Worm (Caenorhabditis elegans) whole organism, mixed stage, embryonic: ENCODE results near the gene smc-6.

ENCODE experiments used
- M03D4.4 ChIP-seq: sonication (generic microtip); optimal IDR thresholded peaks from 2 replicates; lab custom pipeline; 2017; ENCODE audit warnings: mild to moderate bottlenecking, missing genetic modification characterization, missing compliant biosample characterization
- bed-3 ChIP-seq: fragments of 200-800 bp; sonication (Bioruptor generic); optimal IDR thresholded peaks from 3 replicates; lab custom pipeline; 2018; ENCODE audit warnings: mild to moderate bottlenecking, missing genetic modification characterization, moderate library complexity, missing compliant biosample characterization
- blmp-1 ChIP-seq: fragments of 150-350 bp; optimal IDR thresholded peaks from 2 replicates; lab custom pipeline; 2014; ENCODE audit warnings: missing biosample characterization, missing genetic modification characterization
- ceh-43 ChIP-seq: fragments of 200-800 bp; sonication (Bioruptor generic); optimal IDR thresholded peaks from 2 replicates; lab custom pipeline; 2018; ENCODE audit warnings: mild to moderate bottlenecking, missing genetic modification characterization, moderate library complexity, missing compliant biosample characterization
- ceh-83 ChIP-seq: fragments of 200-800 bp; sonication (Bioruptor generic); optimal IDR thresholded peaks from 2 replicates; lab custom pipeline; 2018; ENCODE audit warnings: mild to moderate bottlenecking, missing genetic modification characterization, missing compliant biosample characterization
- ces-1 ChIP-seq: fragments of 150-350 bp; optimal IDR thresholded peaks from 2 replicates; lab custom pipeline; 2014; ENCODE audit warnings: missing biosample characterization, missing genetic modification reagents, missing genetic modification characterization
- cnd-1 ChIP-seq: fragments of 200-800 bp; sonication (Bioruptor generic); optimal IDR thresholded peaks from 2 replicates; lab custom pipeline; 2018; ENCODE audit warnings: mild to moderate bottlenecking, missing genetic modification characterization, missing compliant biosample characterization
- drap-1 ChIP-seq: fragments of 200-800 bp; sonication (Bioruptor generic); optimal IDR thresholded peaks from 3 replicates; lab custom pipeline; 2018; ENCODE audit warnings: mild to moderate bottlenecking, missing genetic modification characterization, missing compliant biosample characterization
- elt-1 ChIP-seq: sonication (generic microtip); optimal IDR thresholded peaks from 2 replicates; lab custom pipeline; 2017; ENCODE audit warnings: missing genetic modification characterization, mild to moderate bottlenecking, missing compliant biosample characterization, antibody characterized with exemption, moderate library complexity, borderline replicate concordance; ENCODE audit not compliant: insufficient read depth
- flh-1 ChIP-seq: fragments of 200-800 bp; sonication (Bioruptor generic); optimal IDR thresholded peaks from 2 replicates; lab custom pipeline; 2018; ENCODE audit warnings: mild to moderate bottlenecking, missing genetic modification characterization, moderate library complexity, missing compliant biosample characterization
- ham-2 ChIP-seq: fragments of 200-800 bp; sonication (Bioruptor generic); optimal IDR thresholded peaks from 2 replicates; lab custom pipeline; 2018; ENCODE audit warnings: mild to moderate bottlenecking, missing genetic modification characterization, missing compliant biosample characterization
- hlh-1 ChIP-seq: fragments of 150-350 bp; optimal IDR thresholded peaks from 2 replicates; lab custom pipeline; 2014; ENCODE audit warnings: missing biosample characterization, missing genetic modification reagents, missing genetic modification characterization
- lin-13 ChIP-seq: fragments of 150-350 bp; optimal IDR thresholded peaks from 2 replicates; lab custom pipeline; 2014; ENCODE audit warnings: missing biosample characterization, missing genetic modification characterization
- lin-32 ChIP-seq: fragments of 200-800 bp; sonication (Bioruptor generic); optimal IDR thresholded peaks from 2 replicates; lab custom pipeline; 2018; ENCODE audit warnings: mild to moderate bottlenecking, missing genetic modification characterization, missing compliant biosample characterization
- lsy-2 ChIP-seq: fragments of 150-350 bp; optimal IDR thresholded peaks from 2 replicates; lab custom pipeline; 2014; ENCODE audit warnings: missing biosample characterization, missing genetic modification characterization
- mab-5 ChIP-seq: fragments of 150-350 bp; optimal IDR thresholded peaks from 2 replicates; lab custom pipeline; 2014; ENCODE audit warnings: missing biosample characterization, missing genetic modification characterization
- mep-1 ChIP-seq: fragments of 150-350 bp; optimal IDR thresholded peaks from 2 replicates; lab custom pipeline; 2017; ENCODE audit warnings: missing biosample characterization, missing genetic modification reagents, missing genetic modification characterization, inconsistent platforms
- mls-2 ChIP-seq: sonication (generic microtip); optimal IDR thresholded peaks from 2 replicates; lab custom pipeline; 2016; ENCODE audit warnings: mild to moderate bottlenecking, missing genetic modification characterization, moderate library complexity, missing compliant biosample characterization
- nhr-12 ChIP-seq: fragments of 150-350 bp; optimal IDR thresholded peaks from 2 replicates; lab custom pipeline; 2014; ENCODE audit warnings: missing biosample characterization, missing genetic modification characterization
- nhr-237 ChIP-seq: fragments of 150-350 bp; optimal IDR thresholded peaks from 2 replicates; lab custom pipeline; 2014; ENCODE audit warnings: missing biosample characterization, missing genetic modification characterization
- nhr-28 ChIP-seq: fragments of 150-350 bp; optimal IDR thresholded peaks from 2 replicates; lab custom pipeline; 2014; ENCODE audit warnings: missing biosample characterization, missing genetic modification characterization
- nhr-76 ChIP-seq: sonication (generic microtip); optimal IDR thresholded peaks from 2 replicates; lab custom pipeline; 2017; ENCODE audit warnings: missing biosample characterization, missing genetic modification characterization
- pha-4 ChIP-seq: fragments of 150-350 bp; optimal IDR thresholded peaks from 2 replicates; lab custom pipeline; 2018; ENCODE audit warnings: missing biosample characterization, missing genetic modification reagents, missing genetic modification characterization
- sem-2 ChIP-seq: fragments of 200-800 bp; sonication (Bioruptor generic); optimal IDR thresholded peaks from 2 replicates; lab custom pipeline; 2018; ENCODE audit warnings: mild to moderate bottlenecking, missing genetic modification characterization, missing compliant biosample characterization
- snpc-4 ChIP-seq: fragments of 150-350 bp; optimal IDR thresholded peaks from 2 replicates; lab custom pipeline; 2014; ENCODE audit warnings: missing biosample characterization, missing genetic modification characterization
- sptf-1 ChIP-seq: sonication (generic microtip); optimal IDR thresholded peaks from 2 replicates; lab custom pipeline; 2017; ENCODE audit warnings: mild to moderate bottlenecking, missing genetic modification characterization, moderate library complexity, missing compliant biosample characterization
- tbx-8 ChIP-seq: fragments of 200-800 bp; sonication (Bioruptor generic); optimal IDR thresholded peaks from 2 replicates; lab custom pipeline; 2018; ENCODE audit warnings: mild to moderate bottlenecking, missing genetic modification characterization, moderate library complexity, missing compliant biosample characterization
- unc-120 ChIP-seq: sonication (generic microtip); optimal IDR thresholded peaks from 2 replicates; lab custom pipeline; 2017; ENCODE audit warnings: missing genetic modification characterization, missing compliant biosample characterization; ENCODE audit not compliant: poor library complexity, severe bottlenecking
- unc-39 ChIP-seq: fragments of 150-350 bp; optimal IDR thresholded peaks from 2 replicates; lab custom pipeline; 2014; ENCODE audit warnings: missing biosample characterization, missing genetic modification characterization
- unc-62 ChIP-seq: fragments of 150-350 bp; optimal IDR thresholded peaks from 2 replicates; lab custom pipeline; 2014; ENCODE audit warnings: missing biosample characterization, missing genetic modification reagents, missing genetic modification characterization
- zip-8 ChIP-seq: fragments of 150-350 bp; optimal IDR thresholded peaks from 2 replicates; lab custom pipeline; 2014; ENCODE audit warnings: missing biosample characterization, missing genetic modification characterization
- ztf-11 ChIP-seq: fragments of 150-350 bp; optimal IDR thresholded peaks from 2 replicates; lab custom pipeline; 2014; ENCODE audit warnings: missing biosample characterization, missing genetic modification characterization

smc-6 gene

DNA sequence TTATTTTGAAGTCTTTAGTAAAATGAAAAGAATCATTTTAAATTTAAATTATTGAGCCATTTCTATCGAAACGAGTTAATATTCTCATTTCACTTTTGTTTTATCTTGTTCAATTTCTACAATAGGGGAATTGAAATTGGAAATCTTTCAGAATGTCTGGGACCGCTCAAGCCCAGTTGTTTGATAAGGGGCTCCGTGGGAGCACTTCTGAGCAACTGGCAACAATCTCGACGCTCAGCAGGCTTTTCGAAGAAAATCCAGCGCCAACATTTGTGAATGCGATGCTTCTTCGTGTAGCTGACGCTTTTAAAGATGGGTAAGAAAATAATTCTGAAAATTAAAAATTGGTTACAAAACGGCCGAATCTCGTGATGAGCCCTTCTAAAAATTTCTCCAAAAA, 4.2 kb downstream of the smc-6 start, which contains the start of gene ints-7:
Gene ints-7 (plus strand): TSS at position 152 of the 400 bp plus-strand sequence.
- no peak for TF ChIP-seq bed-3 (GFP tag; lab: Kevin White, UChicago)
- no peak for TF ChIP-seq nhr-76
- no peak for TF ChIP-seq nhr-28 (tag; lab: Kevin White, UChicago)
- TF ChIP-seq nhr-12 (tag; lab: Kevin White, UChicago), result no peak
- TF ChIP-seq unc-39 (tag; lab: Kevin White, UChicago), result no peak
- no peak for TF ChIP-seq lin-13 (tag; lab: Kevin White, UChicago)
- no peak for TF ChIP-seq ham-2
- no peak for TF ChIP-seq cnd-1 (tag; lab: Kevin White, UChicago)
- no peak for TF ChIP-seq zip-8 (tag; lab: Kevin White, UChicago)
- no peak for TF ChIP-seq blmp-1 (tag; lab: Kevin White, UChicago)
- no peak for TF ChIP-seq pha-4
- TF ChIP-seq mep-1 (tag; lab: Kevin White, UChicago), result no peak
- no peak for TF ChIP-seq M03D4.4 (tag; lab: Kevin White, UChicago)
- no peak for TF ChIP-seq hlh-1 (tag; lab: Kevin White, UChicago)
- TF ChIP-seq sem-2 (GFP tag; lab: Kevin White, UChicago), result no peak

DNA sequence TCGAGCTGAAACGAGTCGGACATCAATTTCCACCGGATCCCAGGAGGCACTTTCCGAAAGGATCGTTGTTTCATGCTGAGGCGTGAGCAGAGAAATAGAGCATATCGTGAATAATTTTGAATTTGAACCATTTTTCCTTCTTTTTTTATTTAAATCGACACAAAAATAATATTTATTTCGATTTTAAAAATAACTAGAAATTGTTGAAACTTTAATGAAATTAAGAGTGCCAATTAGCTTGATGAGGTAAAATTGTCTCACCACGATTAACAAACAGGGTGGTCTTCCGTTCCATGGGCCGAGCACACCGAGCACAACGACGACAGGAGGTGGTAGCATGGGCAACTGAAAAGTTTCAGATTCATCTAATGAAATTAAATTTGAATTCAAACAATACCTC, 9.8 kb downstream of the smc-6 start:
- TF ChIP-seq ceh-43 (GFP tag; lab: Kevin White, UChicago), result no peak
- no peak for TF ChIP-seq unc-120 (tag; lab: Kevin White, UChicago)
- TF ChIP-seq lsy-2 (tag; lab: Kevin White, UChicago), result no peak
- TF ChIP-seq nhr-237, result no peak
- TF ChIP-seq M03D4.4 (tag; lab: Kevin White, UChicago), result no peak

DNA sequence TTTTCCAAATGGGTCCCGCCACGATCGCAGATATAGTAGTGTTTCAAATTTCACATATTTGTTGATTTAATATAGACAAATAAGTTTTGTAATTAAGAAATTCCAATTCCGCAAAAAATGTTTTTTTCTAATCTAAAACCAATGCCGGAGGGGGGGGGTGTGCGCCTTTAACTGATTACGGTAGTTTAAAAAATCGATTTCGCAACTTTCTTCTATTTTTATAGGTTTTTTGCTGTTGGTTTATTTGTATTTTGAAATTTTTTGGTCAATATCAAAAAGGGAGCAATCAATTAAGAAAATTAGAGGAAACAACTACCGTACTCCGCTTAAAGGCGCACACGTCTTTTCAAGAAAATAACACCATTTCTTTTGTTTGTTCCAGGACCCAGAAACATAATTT, 13.0 kb downstream of the smc-6 start:
- TF ChIP-seq unc-39 (tag; lab: Kevin White, UChicago), result no peak
- no peak for TF ChIP-seq lin-13 (tag; lab: Kevin White, UChicago)
- TF ChIP-seq M03D4.4 (tag; lab: Kevin White, UChicago), result no peak
- TF ChIP-seq mab-5 (tag; lab: Kevin White, UChicago), result no peak
- no peak for TF ChIP-seq cnd-1 (tag; lab: Kevin White, UChicago)
- TF ChIP-seq unc-62 (GFP tag; lab: Kevin White, UChicago), result no peak
- TF ChIP-seq elt-1 (tag; lab: Kevin White, UChicago), result no peak
- TF ChIP-seq sem-2 (GFP tag; lab: Kevin White, UChicago), result no peak

DNA sequence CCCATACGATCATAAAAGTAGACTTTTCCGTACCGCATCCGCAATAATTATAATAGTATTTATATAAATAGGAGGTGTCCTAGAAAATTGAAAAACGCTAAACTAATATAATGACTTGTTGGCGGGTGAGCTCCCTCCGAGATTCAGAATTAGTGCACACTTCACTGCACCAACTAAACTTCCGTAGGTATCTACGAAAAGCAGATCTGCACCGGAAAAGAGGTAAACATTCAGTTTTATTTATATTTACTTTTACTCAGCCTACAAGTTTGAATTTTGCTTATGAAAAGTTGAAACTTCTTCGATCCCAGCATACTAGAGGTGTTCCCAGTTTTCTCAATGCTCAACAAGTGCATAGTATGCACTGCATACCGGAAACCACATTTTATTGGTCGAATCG, 13.5 kb downstream of the smc-6 start, which contains the start of gene F07A11.1:
Gene F07A11.1 (minus strand): TSS at position 101 of the 400 bp plus-strand sequence.
- TF ChIP-seq flh-1 (GFP tag; lab: Kevin White, UChicago) (no peak), sem-2 (GFP tag; lab: Kevin White, UChicago) (no peak), drap-1 (GFP tag; lab: Kevin White, UChicago) (no peak), nhr-76 (no peak), mep-1 (tag; lab: Kevin White, UChicago) (no peak), unc-62 (GFP tag; lab: Kevin White, UChicago) (no peak), zip-8 (tag; lab: Kevin White, UChicago) (no peak), lin-13 (tag; lab: Kevin White, UChicago) (no peak), mab-5 (tag; lab: Kevin White, UChicago) (no peak), unc-120 (tag; lab: Kevin White, UChicago) (no peak), ceh-43 (GFP tag; lab: Kevin White, UChicago) (no peak), sptf-1 (tag; lab: Kevin White, UChicago) (no peak), pha-4 (no peak), mls-2 (tag; lab: Kevin White, UChicago) (no peak), snpc-4 (tag; lab: Kevin White, UChicago) (no peak), ham-2 (no peak), tbx-8 (GFP tag; lab: Kevin White, UChicago) (no peak), unc-39 (tag; lab: Kevin White, UChicago) (no peak), ztf-11 (no peak)

DNA sequence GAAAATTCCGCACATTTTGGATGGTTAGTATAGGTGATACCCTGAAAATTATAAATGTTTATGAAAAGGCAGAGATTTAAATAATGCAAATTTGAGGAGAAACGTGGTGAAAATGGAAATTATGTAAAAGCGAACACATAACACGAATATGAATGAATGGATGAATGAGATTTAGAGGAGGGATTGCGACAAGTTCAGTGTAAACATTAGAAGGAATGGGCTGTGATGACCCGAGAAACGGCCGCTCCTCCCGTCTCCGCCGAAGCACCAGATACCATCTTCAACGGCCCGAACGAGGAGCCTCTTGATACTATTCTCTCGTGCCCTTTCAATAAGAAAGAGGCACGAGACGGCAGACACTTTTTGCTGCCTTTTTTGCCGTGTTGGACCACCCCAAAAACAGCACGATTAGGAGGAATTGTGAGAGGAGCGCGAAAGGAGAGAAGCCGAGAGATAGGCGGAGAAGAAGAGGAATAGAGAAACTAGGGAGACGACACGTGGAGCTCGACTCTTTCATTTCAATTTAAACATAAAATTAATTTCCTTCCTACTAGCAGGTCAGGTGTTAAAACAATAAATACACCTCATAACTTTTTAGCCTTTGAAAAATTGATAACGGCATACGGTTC, 17.0 kb downstream of the smc-6 start, which contains the start of gene gfat-1:
Gene gfat-1 (minus strand): TSS at position 51 of the 629 bp plus-strand sequence.
- peak; percentile 78 for TF ChIP-seq unc-120 (tag; lab: Kevin White, UChicago)
- no peak for TF ChIP-seq drap-1 (GFP tag; lab: Kevin White, UChicago)
- no peak for TF ChIP-seq sptf-1 (tag; lab: Kevin White, UChicago)
- TF ChIP-seq ces-1, result no peak
- no peak for TF ChIP-seq lin-13 (tag; lab: Kevin White, UChicago)
- no peak for TF ChIP-seq nhr-12 (tag; lab: Kevin White, UChicago)
- TF ChIP-seq elt-1 (tag; lab: Kevin White, UChicago), result peak; percentile 26
- no peak for TF ChIP-seq ceh-83 (GFP tag; lab: Kevin White, UChicago)
- no peak for TF ChIP-seq cnd-1 (tag; lab: Kevin White, UChicago)
- no peak for TF ChIP-seq blmp-1 (tag; lab: Kevin White, UChicago)
- TF ChIP-seq unc-62 (GFP tag; lab: Kevin White, UChicago), result no peak
- no peak for TF ChIP-seq ceh-43 (GFP tag; lab: Kevin White, UChicago)
- TF ChIP-seq ztf-11, result no peak
- no peak for TF ChIP-seq tbx-8 (GFP tag; lab: Kevin White, UChicago)
- TF ChIP-seq sem-2 (GFP tag; lab: Kevin White, UChicago), result no peak
- no peak for TF ChIP-seq lin-32 (GFP tag; lab: Kevin White, UChicago)
